Worm (Caenorhabditis elegans) whole organism, L1 larva: ENCODE results near the gene dph-5.

Experiments
- C04F5.9 ChIP-seq: sonication (generic microtip); optimal IDR thresholded peaks from 2 replicates; lab custom pipeline; 2016; ENCODE audit warnings: missing genetic modification characterization, missing compliant biosample characterization
- Y116A8C.19 ChIP-seq: sonication (generic microtip); optimal IDR thresholded peaks from 2 replicates; lab custom pipeline; 2016; ENCODE audit warnings: missing compliant biosample characterization, missing genetic modification characterization, borderline replicate concordance
- ama-1 ChIP-seq: fragments of 150-350 bp; optimal IDR thresholded peaks from 2 replicates; lab custom pipeline; 2014
- blmp-1 ChIP-seq: fragments of 150-350 bp; optimal IDR thresholded peaks from 2 replicates; lab custom pipeline; 2014; ENCODE audit warnings: missing biosample characterization, missing genetic modification characterization
- ceh-8 ChIP-seq: fragments of 200-800 bp; sonication (Bioruptor generic); optimal IDR thresholded peaks from 2 replicates; lab custom pipeline; 2018; ENCODE audit warnings: mild to moderate bottlenecking, missing genetic modification characterization, moderate library complexity, missing compliant biosample characterization
- ceh-82 ChIP-seq, 3 experiments: fragments of 150-350 bp in 1 of 3; sonication (generic microtip) in 2 of 3; optimal IDR thresholded peaks; 2 replicates each; lab custom pipeline; 2014 to 2017; ENCODE audit warnings: missing biosample characterization in 3 of 3, missing genetic modification characterization in 3 of 3
- ceh-88 ChIP-seq: fragments of 200-800 bp; sonication (Bioruptor generic); IDR thresholded peaks from 2 replicates; pipeline ENCODE4 v1.3.6; 2022; ENCODE audit warnings: missing genetic modification characterization, missing compliant biosample characterization
- dsc-1 ChIP-seq: sonication (generic microtip); optimal IDR thresholded peaks from 2 replicates; lab custom pipeline; 2016; ENCODE audit warnings: mild to moderate bottlenecking, missing genetic modification characterization, missing compliant biosample characterization
- efl-1 ChIP-seq, 4 experiments: fragments of 150-350 bp; optimal IDR thresholded peaks in 3 of 4; peaks in 1 of 4; 1 replicate in 1 of 4; 2 replicates in 3 of 4; lab custom pipeline; 2014; ENCODE audit warnings: missing biosample characterization in 2 of 4, missing genetic modification characterization in 2 of 4, missing genetic modification reagents in 2 of 4
- egl-13 ChIP-seq: sonication (generic microtip); optimal IDR thresholded peaks from 2 replicates; lab custom pipeline; 2016; ENCODE audit warnings: missing genotype, missing genetic modification reagents, missing genetic modification characterization, missing compliant biosample characterization
- fkh-10 ChIP-seq: sonication (generic microtip); optimal IDR thresholded peaks from 2 replicates; lab custom pipeline; 2017; ENCODE audit warnings: missing biosample characterization, missing genetic modification reagents, missing genetic modification characterization
- fkh-8 ChIP-seq: sonication (generic microtip); optimal IDR thresholded peaks from 2 replicates; lab custom pipeline; 2016; ENCODE audit warnings: mild to moderate bottlenecking, missing genetic modification characterization, missing compliant biosample characterization
- hlh-17 ChIP-seq: fragments of 200-800 bp; sonication (Bioruptor generic); optimal IDR thresholded peaks from 2 replicates; lab custom pipeline; 2018; ENCODE audit warnings: missing genetic modification characterization, mild to moderate bottlenecking, missing compliant biosample characterization, moderate library complexity, borderline replicate concordance
- hlh-4 ChIP-seq: sonication (generic microtip); optimal IDR thresholded peaks from 2 replicates; lab custom pipeline; 2016; ENCODE audit warnings: mild to moderate bottlenecking, missing genetic modification characterization, missing compliant biosample characterization
- isw-1 ChIP-seq: fragments of 200-800 bp; sonication (Bioruptor generic); IDR thresholded peaks from 2 replicates; pipeline ENCODE4 v1.3.6; 2022; ENCODE audit warnings: missing genetic modification characterization, missing compliant biosample characterization
- jun-1 ChIP-seq: fragments of 150-350 bp; optimal IDR thresholded peaks from 2 replicates; lab custom pipeline; 2014; ENCODE audit warnings: missing biosample characterization, missing genetic modification reagents, missing genetic modification characterization
- lin-13 ChIP-seq: fragments of 150-350 bp; optimal IDR thresholded peaks from 2 replicates; lab custom pipeline; 2014; ENCODE audit warnings: missing biosample characterization, missing genetic modification reagents, missing genetic modification characterization
- lin-14 ChIP-seq: fragments of 200-800 bp; sonication (Bioruptor generic); optimal IDR thresholded peaks from 2 replicates; lab custom pipeline; 2018; ENCODE audit warnings: mild to moderate bottlenecking, missing genetic modification characterization, moderate library complexity, missing compliant biosample characterization
- lin-15B ChIP-seq: fragments of 150-350 bp; sonication (generic microtip); optimal IDR thresholded peaks from 3 replicates; lab custom pipeline; 2014; ENCODE audit warnings: missing biosample characterization, missing genetic modification characterization
- lin-35 ChIP-seq, 2 experiments: fragments of 150-350 bp; optimal IDR thresholded peaks; 2 replicates each; lab custom pipeline; 2014; ENCODE audit warnings: missing biosample characterization in 2 of 2, missing genetic modification characterization in 2 of 2, missing genetic modification reagents in 2 of 2
- lir-3 ChIP-seq: sonication (generic microtip); optimal IDR thresholded peaks from 2 replicates; lab custom pipeline; 2016; ENCODE audit warnings: mild to moderate bottlenecking, missing genetic modification characterization, moderate library complexity, missing compliant biosample characterization; ENCODE audit not compliant: poor library complexity
- lsy-2 ChIP-seq, 2 experiments: fragments of 150-350 bp; optimal IDR thresholded peaks; 2 replicates each; lab custom pipeline; 2014; ENCODE audit warnings: missing biosample characterization in 2 of 2, missing genetic modification characterization in 2 of 2
- mab-9 ChIP-seq: fragments of 200-800 bp; sonication (Bioruptor generic); IDR thresholded peaks from 2 replicates; pipeline ENCODE4 v1.3.6; 2022; ENCODE audit warnings: missing genetic modification reagents, missing genetic modification characterization, missing compliant biosample characterization
- nhr-11 ChIP-seq: fragments of 150-350 bp; optimal IDR thresholded peaks from 2 replicates; lab custom pipeline; 2014; ENCODE audit warnings: missing biosample characterization, missing genetic modification characterization
- nhr-19 ChIP-seq: fragments of 200-800 bp; sonication (Bioruptor generic); conservative IDR thresholded peaks from 2 replicates; pipeline ENCODE4 v1.3.6; 2022; ENCODE audit warnings: missing genetic modification characterization, missing compliant biosample characterization
- nhr-47 ChIP-seq: sonication (generic microtip); optimal IDR thresholded peaks from 2 replicates; lab custom pipeline; 2016; ENCODE audit warnings: mild to moderate bottlenecking, missing genetic modification characterization, moderate library complexity, missing compliant biosample characterization
- nhr-76 ChIP-seq: sonication (generic microtip); optimal IDR thresholded peaks from 2 replicates; lab custom pipeline; 2017; ENCODE audit warnings: missing biosample characterization, missing genetic modification characterization
- skn-1 ChIP-seq: fragments of 150-350 bp; optimal IDR thresholded peaks from 2 replicates; lab custom pipeline; 2014; ENCODE audit warnings: missing biosample characterization, missing genetic modification characterization
- sup-37 ChIP-seq: fragments of 200-800 bp; sonication (Bioruptor generic); optimal IDR thresholded peaks from 2 replicates; lab custom pipeline; 2018; ENCODE audit warnings: mild to moderate bottlenecking, missing genetic modification characterization, missing compliant biosample characterization
- unc-130 ChIP-seq: fragments of 150-350 bp; optimal IDR thresholded peaks from 2 replicates; lab custom pipeline; 2017; ENCODE audit warnings: missing biosample characterization, missing genetic modification characterization, inconsistent platforms
- unc-62 ChIP-seq: fragments of 150-350 bp; optimal IDR thresholded peaks from 2 replicates; lab custom pipeline; 2014; ENCODE audit warnings: missing biosample characterization, missing genetic modification reagents, missing genetic modification characterization
- vab-15 ChIP-seq: sonication (generic microtip); optimal IDR thresholded peaks from 2 replicates; lab custom pipeline; 2017; ENCODE audit warnings: missing genotype, mild to moderate bottlenecking, missing genetic modification characterization, missing compliant biosample characterization
- ztf-11 ChIP-seq, 2 experiments: sonication (generic microtip); optimal IDR thresholded peaks; 2 replicates each; lab custom pipeline; 2016 to 2017; ENCODE audit warnings: missing genetic modification characterization in 2 of 2, missing biosample characterization in 1 of 2, missing compliant biosample characterization in 1 of 2

The dph-5 gene

ce11 chrII:11377700-11378099 is 27.7 kb downstream of the dph-5 start:
- TF ChIP-seq nhr-47 (tag; lab: Kevin White, UChicago): peak; percentile 10
- no peak for TF ChIP-seq Y116A8C.19
- TF ChIP-seq dsc-1 (tag; lab: Kevin White, UChicago): peak; percentile 56
- no peak for TF ChIP-seq lsy-2 (tag; optimal IDR thresholded peaks at IDR 0.05; lab: Kevin White, UChicago)
- peak; percentile 53 for TF ChIP-seq fkh-8 (tag; lab: Kevin White, UChicago)

- TF ChIP-seq lin-35 (GFP tag; optimal IDR thresholded peaks at IDR 0.05; lab: Kevin White, UChicago) (no peak), sup-37 (GFP tag; lab: Kevin White, UChicago) (no peak), ceh-82 (tag; optimal IDR thresholded peaks at IDR 0.05; lab: Kevin White, UChicago) (no peak), ama-1 (no peak), vab-15 (tag; lab: Kevin White, UChicago) (no peak), ceh-88 (GFP tag; lab: Robert Waterston, UW) (no peak), hlh-4 (tag; lab: Kevin White, UChicago) (no peak), unc-62 (GFP tag; lab: Kevin White, UChicago) (no peak)
- TF ChIP-seq, all 84 proteins: peak for 0
Measured at ce11 chrII:11383058-11383457, 33.1 kb downstream of the dph-5 start, which contains the start of the genes C33B4.5 and C33B4.4. C33B4.5 (plus strand) TSS chrII:11383327. C33B4.4 (minus strand) TSS chrII:11383442.

- TF ChIP-seq lin-13 (GFP tag; lab: Kevin White, UChicago) (no peak), ceh-8 (GFP tag; lab: Kevin White, UChicago) (no peak), isw-1 (GFP tag; lab: Robert Waterston, UW) (no peak), lin-14 (GFP tag; lab: Kevin White, UChicago) (no peak), efl-1 (optimal IDR thresholded peaks at IDR 0.05; lab: Kevin White, UChicago) (no peak), efl-1 (GFP tag; optimal IDR thresholded peaks at IDR 0.05 in 1 of 2; lab: Kevin White, UChicago) (no peak), egl-13 (tag; lab: Kevin White, UChicago) (no peak), lir-3 (tag; lab: Kevin White, UChicago) (no peak), sup-37 (GFP tag; lab: Kevin White, UChicago) (no peak), nhr-76 (tag; lab: Kevin White, UChicago) (no peak), fkh-8 (tag; lab: Kevin White, UChicago) (no peak), mab-9 (no peak), nhr-19 (GFP tag; lab: Robert Waterston, UW) (no peak), nhr-11 (tag; lab: Kevin White, UChicago) (no peak), fkh-10 (GFP tag; lab: Kevin White, UChicago) (no peak), C04F5.9 (no peak), jun-1 (tag; lab: Kevin White, UChicago) (no peak), ama-1 (no peak)
Measured at ce11 chrII:11384099-11384498, 34.1 kb downstream of the dph-5 start.

- TF ChIP-seq hlh-4 (tag; lab: Kevin White, UChicago) (no peak), efl-1 (optimal IDR thresholded peaks at IDR 0.05; lab: Kevin White, UChicago) (no peak), efl-1 (GFP tag; optimal IDR thresholded peaks at IDR 0.05 in 1 of 2; lab: Kevin White, UChicago) (peak in 1 of 2 experiments; percentile 48)
Measured at ce11 chrII:11386950-11387349, 37.0 kb downstream of the dph-5 start.

ce11 chrII:11390865-11391264 is 40.9 kb downstream of the dph-5 start, which contains the start of gene shn-1:
shn-1 (minus strand) TSS chrII:11390965.
- TF ChIP-seq ztf-11 (tag; optimal IDR thresholded peaks at IDR 0.05; lab: Kevin White, UChicago): no peak
- no peak for TF ChIP-seq unc-130 (tag; lab: Kevin White, UChicago)
- no peak for TF ChIP-seq lin-15B (tag; lab: Kevin White, UChicago)
- peak; percentile 24 for TF ChIP-seq lin-14 (GFP tag; lab: Kevin White, UChicago)
- TF ChIP-seq C04F5.9: no peak
- TF ChIP-seq blmp-1 (tag; lab: Kevin White, UChicago): peak; percentile 17
- TF ChIP-seq fkh-10 (GFP tag; lab: Kevin White, UChicago): no peak
- TF ChIP-seq efl-1 (optimal IDR thresholded peaks at IDR 0.05; lab: Kevin White, UChicago): no peak
- TF ChIP-seq efl-1 (GFP tag; optimal IDR thresholded peaks at IDR 0.05 in 1 of 2; lab: Kevin White, UChicago): peak in 1 of 2 experiments; percentile 38
- TF ChIP-seq skn-1 (tag; lab: Kevin White, UChicago): no peak
- no peak for TF ChIP-seq hlh-17 (GFP tag; lab: Kevin White, UChicago)
